Fruit fly (Drosophila melanogaster) whole organism, embryonic: Measurements from ENCODE around the gene Rpn12.

Experiments used
- Atf3 ChIP-seq: fragments of 200-800 bp; sonication (Bioruptor generic); optimal IDR thresholded peaks from 3 replicates; lab custom pipeline; 2016; ENCODE audit warnings: missing biosample characterization, missing genetic modification characterization
- Bgb ChIP-seq: fragments of 200-800 bp; sonication (Bioruptor generic); IDR thresholded peaks from 2 replicates; pipeline ENCODE4 v1.3.6; 2022; ENCODE audit warnings: missing biosample characterization, missing genetic modification characterization; ENCODE audit not compliant: partially characterized antibody
- CG11085 ChIP-seq: fragments of 200-800 bp; sonication (Bioruptor generic); IDR thresholded peaks from 2 replicates; pipeline ENCODE4 v1.3.6; 2022; ENCODE audit warnings: missing biosample characterization, missing genetic modification characterization
- CG11398 ChIP-seq: fragments of 200-800 bp; sonication (Bioruptor generic); optimal IDR thresholded peaks from 2 replicates; lab custom pipeline; 2016; ENCODE audit warnings: missing biosample characterization, missing genetic modification characterization
- CG14710 ChIP-seq: fragments of 200-800 bp; sonication (Bioruptor generic); optimal IDR thresholded peaks from 3 replicates; lab custom pipeline; 2019; ENCODE audit warnings: missing biosample characterization, mild to moderate bottlenecking, missing genetic modification characterization, moderate library complexity
- CG15011 ChIP-seq: fragments of 200-800 bp; sonication (Bioruptor generic); optimal IDR thresholded peaks from 3 replicates; lab custom pipeline; 2018; ENCODE audit warnings: missing biosample characterization, mild to moderate bottlenecking, missing genetic modification characterization
- CG15696 ChIP-seq: fragments of 200-800 bp; sonication (Bioruptor generic); optimal IDR thresholded peaks from 2 replicates; lab custom pipeline; 2019; ENCODE audit warnings: missing biosample characterization, mild to moderate bottlenecking, missing genetic modification characterization, moderate library complexity
- CG16813 ChIP-seq: fragments of 200-800 bp; sonication (Bioruptor generic); IDR thresholded peaks from 3 replicates; pipeline ENCODE4 v1.3.6; 2022; ENCODE audit warnings: missing biosample characterization, missing genetic modification characterization; ENCODE audit not compliant: partially characterized antibody
- CG17359 ChIP-seq: fragments of 200-800 bp; sonication (Bioruptor generic); optimal IDR thresholded peaks from 3 replicates; lab custom pipeline; 2018; ENCODE audit warnings: missing biosample characterization, mild to moderate bottlenecking, missing genetic modification characterization, moderate library complexity
- CG17568 ChIP-seq: fragments of 200-800 bp; sonication (Bioruptor generic); optimal IDR thresholded peaks from 2 replicates; lab custom pipeline; 2018; ENCODE audit warnings: missing biosample characterization, mild to moderate bottlenecking, missing genetic modification characterization, moderate library complexity
- CG17829 ChIP-seq: fragments of 200-800 bp; optimal IDR thresholded peaks from 2 replicates; lab custom pipeline; 2019; ENCODE audit warnings: missing biosample characterization, mild to moderate bottlenecking, missing genetic modification characterization, moderate library complexity
- CG1832 ChIP-seq: fragments of 200-800 bp; sonication (Bioruptor generic); optimal IDR thresholded peaks from 2 replicates; lab custom pipeline; 2017; ENCODE audit warnings: missing biosample characterization, mild to moderate bottlenecking, missing genetic modification characterization, inconsistent platforms
- CG18619 ChIP-seq: fragments of 200-800 bp; sonication (Bioruptor generic); optimal IDR thresholded peaks from 3 replicates; lab custom pipeline; 2017; ENCODE audit warnings: missing biosample characterization, mild to moderate bottlenecking, missing genetic modification characterization
- CG2116 ChIP-seq: fragments of 200-800 bp; sonication (Bioruptor generic); optimal IDR thresholded peaks from 3 replicates; lab custom pipeline; 2018; ENCODE audit warnings: missing biosample characterization, mild to moderate bottlenecking, missing genetic modification characterization
- CG2712 ChIP-seq: fragments of 200-800 bp; optimal IDR thresholded peaks from 3 replicates; lab custom pipeline; 2019; ENCODE audit warnings: missing biosample characterization, mild to moderate bottlenecking, missing genetic modification characterization, moderate library complexity
- CG6791 ChIP-seq: fragments of 200-800 bp; sonication (Bioruptor generic); IDR thresholded peaks from 3 replicates; pipeline ENCODE4 v1.3.6; 2022; ENCODE audit warnings: missing biosample characterization, missing genetic modification characterization; ENCODE audit not compliant: partially characterized antibody
- CG9437 ChIP-seq: fragments of 200-800 bp; sonication (Bioruptor generic); optimal IDR thresholded peaks from 2 replicates; lab custom pipeline; 2018; ENCODE audit warnings: missing biosample characterization, mild to moderate bottlenecking, missing genetic modification characterization
- CG9797 ChIP-seq: fragments of 200-800 bp; sonication (Bioruptor generic); optimal IDR thresholded peaks from 3 replicates; lab custom pipeline; 2018; ENCODE audit warnings: missing biosample characterization, mild to moderate bottlenecking, missing genetic modification characterization
- CTCF ChIP-seq: fragments of 200-800 bp; sonication (Bioruptor generic); optimal IDR thresholded peaks from 2 replicates; lab custom pipeline; 2017; ENCODE audit warnings: missing biosample characterization, mild to moderate bottlenecking, missing genetic modification characterization, moderate library complexity
- Dll ChIP-seq: fragments of 200-800 bp; sonication (Bioruptor generic); IDR thresholded peaks from 4 replicates; pipeline ENCODE4 v1.3.6; 2022; ENCODE audit warnings: missing biosample characterization, missing genetic modification characterization; ENCODE audit not compliant: partially characterized antibody
- Doc3 ChIP-seq: fragments of 200-800 bp; sonication (Bioruptor generic); IDR thresholded peaks from 3 replicates; pipeline ENCODE4 v1.3.6; 2022; ENCODE audit warnings: missing biosample characterization, missing genetic modification characterization; ENCODE audit not compliant: partially characterized antibody
- Fer2 ChIP-seq: fragments of 200-800 bp; sonication (Bioruptor generic); optimal IDR thresholded peaks from 2 replicates; lab custom pipeline; 2018; ENCODE audit warnings: missing biosample characterization, mild to moderate bottlenecking, missing genetic modification characterization, moderate library complexity
- Hmx ChIP-seq: fragments of 200-800 bp; sonication (Bioruptor generic); optimal IDR thresholded peaks from 2 replicates; lab custom pipeline; 2016; ENCODE audit warnings: missing biosample characterization, missing genetic modification characterization
- MBD-R2 ChIP-seq: fragments of 200-800 bp; sonication (Bioruptor generic); IDR thresholded peaks from 2 replicates; pipeline ENCODE4 v1.3.6; 2022; ENCODE audit warnings: missing biosample characterization, missing genetic modification characterization
- MESR4 ChIP-seq: fragments of 200-800 bp; sonication (Bioruptor generic); optimal IDR thresholded peaks from 2 replicates; lab custom pipeline; 2018; ENCODE audit warnings: missing biosample characterization, mild to moderate bottlenecking, missing genetic modification characterization, moderate library complexity
- Nf-YB ChIP-seq: fragments of 200-800 bp; sonication (Bioruptor generic); optimal IDR thresholded peaks from 3 replicates; lab custom pipeline; 2019; ENCODE audit warnings: missing biosample characterization, mild to moderate bottlenecking, missing genetic modification characterization, moderate library complexity
- Scr ChIP-seq: fragments of 200-800 bp; sonication (Bioruptor generic); IDR thresholded peaks from 2 replicates; pipeline ENCODE4 v1.3.6; 2022; ENCODE audit warnings: missing biosample characterization, missing genetic modification characterization; ENCODE audit not compliant: partially characterized antibody
- Side ChIP-seq: fragments of 200-800 bp; sonication (Bioruptor generic); optimal IDR thresholded peaks from 2 replicates; lab custom pipeline; 2016; ENCODE audit warnings: missing biosample characterization, missing genetic modification characterization
- Sin3A ChIP-seq: fragments of >200 bp; optimal IDR thresholded peaks from 2 replicates; lab custom pipeline; 2018
- Sry-β ChIP-seq: fragments of 200-800 bp; sonication (Bioruptor generic); optimal IDR thresholded peaks from 2 replicates; lab custom pipeline; 2018; ENCODE audit warnings: missing biosample characterization, mild to moderate bottlenecking, missing genetic modification characterization, moderate library complexity
- Sry-δ ChIP-seq: fragments of 200-800 bp; sonication (Bioruptor generic); optimal IDR thresholded peaks from 2 replicates; lab custom pipeline; 2016; ENCODE audit warnings: missing biosample characterization, missing genetic modification characterization
- Trl ChIP-seq, 3 experiments: fragments of >200 bp in 2 of 3; fragments of 200-800 bp in 1 of 3; sonication (Bioruptor generic) in 1 of 3; optimal IDR thresholded peaks; 2 replicates in 1 of 3; 3 replicates in 2 of 3; lab custom pipeline; 2016 to 2017; ENCODE audit warnings: missing biosample characterization in 1 of 3, missing genetic modification characterization in 1 of 3
- YL-1 ChIP-seq: fragments of 200-800 bp; sonication (Bioruptor generic); optimal IDR thresholded peaks from 3 replicates; lab custom pipeline; 2017; ENCODE audit warnings: missing biosample characterization, mild to moderate bottlenecking, missing genetic modification characterization
- amos ChIP-seq: fragments of 200-800 bp; sonication (Bioruptor generic); IDR thresholded peaks from 2 replicates; pipeline ENCODE4 v1.3.6; 2022; ENCODE audit warnings: missing biosample characterization, missing genetic modification characterization; ENCODE audit not compliant: partially characterized antibody
- ap ChIP-seq: fragments of 200-800 bp; sonication (Bioruptor generic); IDR thresholded peaks from 2 replicates; pipeline ENCODE4 v1.3.6; 2022; ENCODE audit warnings: missing biosample characterization, missing genetic modification characterization
- bigmax ChIP-seq: fragments of 200-800 bp; sonication (Bioruptor generic); optimal IDR thresholded peaks from 2 replicates; lab custom pipeline; 2018; ENCODE audit warnings: missing biosample characterization, mild to moderate bottlenecking, missing genetic modification characterization
- crc ChIP-seq: fragments of 200-800 bp; sonication (Bioruptor generic); optimal IDR thresholded peaks from 2 replicates; lab custom pipeline; 2016; ENCODE audit warnings: missing biosample characterization, missing genetic modification characterization
- danr ChIP-seq: fragments of 200-800 bp; sonication (Bioruptor generic); IDR thresholded peaks from 2 replicates; pipeline ENCODE4 v1.3.6; 2022; ENCODE audit warnings: missing biosample characterization, missing genetic modification characterization
- fd3F ChIP-seq: fragments of 200-800 bp; sonication (Bioruptor generic); optimal IDR thresholded peaks from 2 replicates; lab custom pipeline; 2018; ENCODE audit warnings: missing biosample characterization, mild to moderate bottlenecking, missing genetic modification characterization, moderate library complexity
- fd64A ChIP-seq: fragments of 200-800 bp; sonication (Bioruptor generic); optimal IDR thresholded peaks from 3 replicates; lab custom pipeline; 2018; ENCODE audit warnings: missing biosample characterization, mild to moderate bottlenecking, missing genetic modification characterization
- fru ChIP-seq: fragments of >200 bp; optimal IDR thresholded peaks from 2 replicates; lab custom pipeline; 2017
- ken ChIP-seq: fragments of 200-800 bp; sonication (Bioruptor generic); IDR thresholded peaks from 3 replicates; pipeline ENCODE4 v1.3.6; 2022; ENCODE audit warnings: missing biosample characterization, missing genetic modification characterization
- maf-S ChIP-seq: fragments of 200-800 bp; sonication (Bioruptor generic); optimal IDR thresholded peaks from 2 replicates; lab custom pipeline; 2016; ENCODE audit warnings: missing biosample characterization, missing genetic modification characterization
- mld ChIP-seq: fragments of 200-800 bp; sonication (Bioruptor generic); IDR thresholded peaks from 3 replicates; pipeline ENCODE4 v1.3.6; 2022; ENCODE audit warnings: missing biosample characterization, missing genetic modification characterization; ENCODE audit not compliant: partially characterized antibody
- nerfin-2 ChIP-seq: fragments of 200-800 bp; sonication (Bioruptor generic); IDR thresholded peaks from 2 replicates; pipeline ENCODE4 v1.3.6; 2022; ENCODE audit warnings: missing biosample characterization, missing genetic modification characterization; ENCODE audit not compliant: partially characterized antibody
- phol ChIP-seq: fragments of 200-800 bp; sonication (Bioruptor generic); optimal IDR thresholded peaks from 3 replicates; lab custom pipeline; 2018; ENCODE audit warnings: missing biosample characterization, mild to moderate bottlenecking, missing genetic modification characterization, moderate library complexity
- pros ChIP-seq: fragments of 200-800 bp; sonication (Bioruptor generic); optimal IDR thresholded peaks from 3 replicates; lab custom pipeline; 2019; ENCODE audit warnings: missing biosample characterization, mild to moderate bottlenecking, missing genetic modification characterization, moderate library complexity
- pum ChIP-seq: fragments of 200-800 bp; sonication (Bioruptor generic); optimal IDR thresholded peaks from 2 replicates; lab custom pipeline; 2016; ENCODE audit warnings: missing biosample characterization, missing genetic modification characterization
- slbo ChIP-seq: fragments of 200-800 bp; sonication (Bioruptor generic); IDR thresholded peaks from 2 replicates; pipeline ENCODE4 v1.3.6; 2022; ENCODE audit warnings: missing biosample characterization, missing genetic modification characterization
- stwl ChIP-seq: fragments of 200-800 bp; sonication (Bioruptor generic); optimal IDR thresholded peaks from 3 replicates; lab custom pipeline; 2018; ENCODE audit warnings: missing biosample characterization, mild to moderate bottlenecking, missing genetic modification characterization, moderate library complexity
- trem ChIP-seq: fragments of 200-800 bp; optimal IDR thresholded peaks from 3 replicates; lab custom pipeline; 2019; ENCODE audit warnings: missing biosample characterization, mild to moderate bottlenecking, missing genetic modification characterization, moderate library complexity
- unpg ChIP-seq: fragments of 200-800 bp; sonication (Bioruptor generic); optimal IDR thresholded peaks from 3 replicates; lab custom pipeline; 2018; ENCODE audit warnings: missing biosample characterization, mild to moderate bottlenecking, missing genetic modification characterization, moderate library complexity
- yki ChIP-seq: fragments of >200 bp; optimal IDR thresholded peaks from 3 replicates; lab custom pipeline; 2018

The Rpn12 gene

DNA sequence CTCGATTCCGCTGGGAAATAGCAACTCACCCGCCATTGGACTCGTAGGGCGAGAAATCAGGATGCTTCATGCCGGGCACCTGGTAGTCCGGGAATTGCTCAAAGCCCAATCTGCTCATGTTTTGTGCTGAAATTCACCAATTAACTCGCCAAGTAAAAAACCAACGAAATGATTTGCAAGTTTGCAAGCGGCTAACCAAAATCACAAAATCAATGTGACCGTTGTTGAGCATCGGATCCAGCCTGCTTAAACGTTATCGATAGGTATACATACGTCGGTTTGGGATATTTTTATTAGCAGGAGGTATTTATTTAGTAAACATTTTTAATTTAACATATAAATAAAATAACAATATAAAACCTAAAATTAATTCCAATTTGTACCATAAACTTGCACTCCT lies 27.4 kb downstream of the Rpn12 start, which contains the start of gene Prosbeta6 (continued):
- TF ChIP-seq fd64A (no peak), MBD-R2 (GFP tag; lab: Robert Waterston, UW) (peak; percentile 59), Fer2 (no peak), CG2116 (GFP tag; lab: Kevin White, UChicago) (peak; percentile 16), fd3F (GFP tag; lab: Kevin White, UChicago) (no peak), amos (GFP tag; lab: Robert Waterston, UW) (peak; percentile 62), CG1832 (GFP tag; lab: Kevin White, UChicago) (no peak), maf-S (GFP tag; lab: Kevin White, UChicago) (no peak), CG9437 (GFP tag; lab: Kevin White, UChicago) (no peak), CG6791 (GFP tag; lab: Robert Waterston, UW) (peak; percentile 60; the same call in 1 of the 3 replicates), unpg (no peak), Sry-δ (GFP tag; lab: Kevin White, UChicago) (peak; percentile 50), stwl (tag; lab: Kevin White, UChicago) (peak; percentile 45), CG17829 (tag; lab: Kevin White, UChicago) (peak; percentile 10), bigmax (GFP tag; lab: Kevin White, UChicago) (peak; percentile 56), danr (GFP tag; lab: Robert Waterston, UW) (no peak), ap (GFP tag; lab: Robert Waterston, UW) (no peak), CG15696 (tag; lab: Kevin White, UChicago) (no peak), phol (no peak), Trl (optimal IDR thresholded peaks at IDR 0.05; lab: Kevin White, UChicago) (no peak), Trl (GFP tag; optimal IDR thresholded peaks at IDR 0.05; lab: Kevin White, UChicago) (no peak), trem (tag; lab: Kevin White, UChicago) (peak; percentile 55), Dll (peak; percentile 56; the same call in 3 of the 4 replicates), CG14710 (peak; percentile 27), YL-1 (peak; percentile 13), Scr (GFP tag; lab: Robert Waterston, UW) (peak; percentile 59), CG9797 (peak; percentile 71), Doc3 (peak; percentile 53; the same call in 1 of the 3 replicates), Bgb (GFP tag; lab: Robert Waterston, UW) (peak; percentile 56), CG2712 (peak; percentile 18), fru (no peak), ken (no peak), CG17568 (no peak), CG16813 (GFP tag; lab: Robert Waterston, UW) (peak; percentile 44; the same call in 2 of the 3 replicates), Nf-YB (GFP tag; lab: Kevin White, UChicago) (no peak), CTCF (GFP tag; lab: Kevin White, UChicago) (no peak)
- TF ChIP-seq, all 482 proteins: peak for 43

DNA sequence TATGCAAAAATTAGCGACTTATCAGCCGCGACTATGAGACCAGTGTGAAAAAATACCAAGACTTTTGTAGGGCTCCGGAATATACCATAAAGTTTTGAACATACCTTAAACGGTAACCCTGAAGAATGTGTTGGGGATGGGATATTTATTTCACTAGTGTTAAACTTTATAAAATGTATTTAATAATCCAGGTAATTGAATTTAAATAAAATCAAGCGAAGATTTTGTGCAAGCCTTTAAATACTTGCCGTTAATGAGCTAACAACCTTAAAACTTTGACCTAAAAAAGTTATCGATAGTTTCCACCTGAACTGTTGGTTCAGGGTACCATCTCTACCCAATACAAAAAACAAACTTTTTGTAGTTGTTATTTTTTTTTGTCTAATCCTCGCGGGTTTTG lies 29.3 kb downstream of the Rpn12 start, which contains the start of gene CG4101:
CG4101 (plus strand) TSS at position 335 of the 400 bp plus-strand sequence.
- TF ChIP-seq CG11398 (GFP tag; lab: Kevin White, UChicago): peak; percentile 5
- TF ChIP-seq yki: no peak
- no peak for TF ChIP-seq pros (GFP tag; lab: Kevin White, UChicago)
- TF ChIP-seq Side (GFP tag; lab: Kevin White, UChicago): peak; percentile 70
- peak; percentile 65 for TF ChIP-seq pum (GFP tag; lab: Kevin White, UChicago)
- peak; percentile 62 for TF ChIP-seq Hmx (GFP tag; lab: Kevin White, UChicago)
- TF ChIP-seq slbo (GFP tag; lab: Robert Waterston, UW): peak; percentile 89
- TF ChIP-seq crc: peak; percentile 49
- no peak for TF ChIP-seq nerfin-2
- peak; percentile 43 for TF ChIP-seq Sin3A (lab: Kevin White, UChicago)
- no peak for TF ChIP-seq mld (GFP tag; lab: Robert Waterston, UW)
- TF ChIP-seq CG17359: peak; percentile 63
- TF ChIP-seq Atf3 (GFP tag; lab: Kevin White, UChicago): peak; percentile 45
- TF ChIP-seq CG18619 (GFP tag; lab: Kevin White, UChicago): peak; percentile 50
- no peak for TF ChIP-seq MESR4
- peak; percentile 54 for TF ChIP-seq CG15011 (GFP tag; lab: Kevin White, UChicago)
- TF ChIP-seq CG11085 (GFP tag; lab: Robert Waterston, UW): peak; percentile 46; the same call in 1 of the 2 replicates
- no peak for TF ChIP-seq Sry-β (GFP tag; lab: Kevin White, UChicago)
